Worm (Caenorhabditis elegans) whole organism, L1 larva: ENCODE results near the gene F18A11.3.

Experiments
- C04F5.9 ChIP-seq: sonication (generic microtip); optimal IDR thresholded peaks from 2 replicates; lab custom pipeline; 2016; ENCODE audit warnings: missing genetic modification characterization, missing compliant biosample characterization
- lsy-2 ChIP-seq, 2 experiments: fragments of 150-350 bp; optimal IDR thresholded peaks; 2 replicates each; lab custom pipeline; 2014; ENCODE audit warnings: missing biosample characterization in 2 of 2, missing genetic modification characterization in 2 of 2
- nhr-11 ChIP-seq: fragments of 150-350 bp; optimal IDR thresholded peaks from 2 replicates; lab custom pipeline; 2014; ENCODE audit warnings: missing biosample characterization, missing genetic modification characterization

DNA sequence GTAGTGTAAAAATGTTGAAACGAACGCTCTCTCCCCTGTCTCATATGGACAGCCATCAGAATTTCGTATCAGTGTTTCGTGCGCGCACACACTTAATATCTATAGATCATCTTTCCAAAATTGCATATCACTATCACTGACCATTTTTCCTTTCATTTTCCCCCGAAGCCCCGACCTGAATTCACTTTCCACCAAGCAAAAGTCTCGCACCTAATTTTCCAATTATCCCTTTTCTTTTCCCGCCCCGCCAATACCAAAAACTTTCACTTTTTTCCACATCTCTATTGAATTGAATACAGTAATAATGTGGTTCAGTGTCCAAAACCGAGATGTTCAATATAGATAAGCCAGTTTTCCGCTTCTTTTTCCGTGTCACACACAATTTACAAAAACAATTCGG, 16.8 kb upstream of the F18A11.3 start:
- TF ChIP-seq C04F5.9 (tag; lab: Kevin White, UChicago): no peak
- no peak for TF ChIP-seq lsy-2 (tag; optimal IDR thresholded peaks at IDR 0.05; lab: Kevin White, UChicago)
- no peak for TF ChIP-seq nhr-11 (tag; lab: Kevin White, UChicago)
